Worm (Caenorhabditis elegans) whole organism, L4/young adult: ENCODE results near the gene adr-2.
A peak's percentile ranks its signal among the peaks of the same experiment; 100 is the strongest.

Source experiments
- W03F9.2 ChIP-seq: fragments of 150-350 bp; optimal IDR thresholded peaks from 2 replicates; lab custom pipeline; 2014; ENCODE audit warnings: missing biosample characterization, missing genetic modification characterization
- dao-5 ChIP-seq: sonication (generic microtip); optimal IDR thresholded peaks from 2 replicates; lab custom pipeline; 2016; ENCODE audit warnings: missing genotype, missing genetic modification characterization, moderate library complexity, missing compliant biosample characterization
- him-1 ChIP-seq: sonication (generic microtip); optimal IDR thresholded peaks from 2 replicates; lab custom pipeline; 2016; ENCODE audit warnings: missing genotype, missing genetic modification reagents, missing genetic modification characterization, missing compliant biosample characterization

Gene adr-2

DNA sequence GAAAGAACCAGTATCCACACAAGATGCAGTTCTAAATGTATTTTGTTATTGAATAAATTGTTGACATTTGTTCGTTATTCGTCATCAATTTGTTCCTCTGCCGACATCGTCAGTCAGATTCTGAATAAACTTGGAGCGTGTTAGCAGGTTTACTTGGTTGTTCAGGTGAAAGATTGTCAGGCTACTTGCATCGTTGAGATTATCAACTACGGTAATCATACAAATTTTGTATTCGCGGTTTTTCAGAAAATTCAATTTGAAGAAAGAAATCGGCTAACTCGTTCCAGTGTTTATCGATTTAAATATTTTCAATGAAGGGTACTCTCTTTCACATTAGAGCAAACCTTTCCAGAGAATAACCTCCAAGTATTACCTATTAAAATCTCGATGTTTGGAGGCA, 23.0 kb downstream of the adr-2 start, which contains the start of gene R151.2:
Gene R151.2, plus strand, starts transcription at position 247 of the 400 bp plus-strand sequence.
- no peak for TF ChIP-seq dao-5
- no peak for TF ChIP-seq W03F9.2 (tag; lab: Kevin White, UChicago)
- TF ChIP-seq him-1 (tag; lab: Kevin White, UChicago), result no peak

DNA sequence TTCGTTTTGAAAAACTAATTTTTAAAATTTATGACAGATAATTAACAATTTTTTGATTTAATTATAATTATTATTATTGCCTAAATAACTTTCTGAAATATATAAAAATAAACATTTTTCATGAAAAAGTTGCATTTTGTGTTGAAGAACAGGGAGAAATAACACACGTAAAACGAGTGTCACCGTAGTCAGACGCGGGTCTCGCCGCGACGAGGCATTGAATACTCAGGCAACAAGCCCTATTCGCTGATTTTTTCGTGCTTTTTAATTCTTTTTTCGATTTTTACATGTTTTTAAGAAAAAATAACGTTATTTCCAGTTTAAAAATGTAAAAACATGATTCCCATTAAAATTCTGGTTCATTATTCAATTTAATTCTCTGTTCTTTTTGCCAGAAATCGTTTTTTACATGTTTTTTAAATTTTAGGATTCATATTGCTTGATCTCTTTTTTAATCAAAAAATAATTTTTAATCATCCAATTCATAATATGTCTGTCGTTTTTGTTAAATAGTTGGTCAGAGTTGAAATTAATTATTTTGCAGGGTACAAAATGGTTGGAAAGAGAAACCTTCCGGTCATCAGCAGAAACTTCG, 24.7 kb downstream of the adr-2 start, which contains the start of gene rpl-6:
Gene rpl-6, plus strand, starts transcription at position 545 of the 595 bp plus-strand sequence.
- TF ChIP-seq W03F9.2 (tag; lab: Kevin White, UChicago) (peak; percentile 93), dao-5 (no peak), him-1 (tag; lab: Kevin White, UChicago) (no peak)

DNA sequence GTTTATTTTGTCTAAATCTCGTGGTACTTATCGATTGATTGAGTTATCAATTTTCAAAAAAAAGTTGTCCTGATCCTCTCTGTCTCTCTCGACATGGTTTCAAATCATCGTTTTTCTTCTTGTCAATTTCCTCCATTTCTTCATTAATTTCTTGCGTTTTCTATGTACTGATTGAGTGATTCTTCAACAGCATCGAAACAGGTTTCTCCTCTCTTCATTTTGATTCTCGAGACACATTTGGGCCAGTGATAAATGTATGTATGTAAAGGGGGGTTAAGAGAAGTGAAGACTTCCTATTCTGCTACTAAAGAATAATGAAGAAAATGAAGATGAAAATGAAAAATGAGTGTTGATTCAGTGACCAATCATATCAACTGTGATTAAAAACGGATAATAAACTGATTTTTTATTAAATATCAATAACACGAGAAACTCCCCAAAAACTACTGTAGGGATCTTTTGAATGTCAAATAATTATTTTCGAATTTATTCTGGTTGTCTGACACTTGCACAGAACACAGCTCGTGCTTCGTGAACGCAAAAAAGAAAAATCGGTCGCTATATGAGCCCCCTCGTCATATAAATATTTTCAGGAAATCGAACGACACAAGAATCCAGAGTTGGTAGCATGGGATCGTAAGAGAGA, 29.4 kb downstream of the adr-2 start:
- no peak for TF ChIP-seq W03F9.2 (tag; lab: Kevin White, UChicago)
- TF ChIP-seq him-1 (tag; lab: Kevin White, UChicago), result no peak
- no peak for TF ChIP-seq dao-5

DNA sequence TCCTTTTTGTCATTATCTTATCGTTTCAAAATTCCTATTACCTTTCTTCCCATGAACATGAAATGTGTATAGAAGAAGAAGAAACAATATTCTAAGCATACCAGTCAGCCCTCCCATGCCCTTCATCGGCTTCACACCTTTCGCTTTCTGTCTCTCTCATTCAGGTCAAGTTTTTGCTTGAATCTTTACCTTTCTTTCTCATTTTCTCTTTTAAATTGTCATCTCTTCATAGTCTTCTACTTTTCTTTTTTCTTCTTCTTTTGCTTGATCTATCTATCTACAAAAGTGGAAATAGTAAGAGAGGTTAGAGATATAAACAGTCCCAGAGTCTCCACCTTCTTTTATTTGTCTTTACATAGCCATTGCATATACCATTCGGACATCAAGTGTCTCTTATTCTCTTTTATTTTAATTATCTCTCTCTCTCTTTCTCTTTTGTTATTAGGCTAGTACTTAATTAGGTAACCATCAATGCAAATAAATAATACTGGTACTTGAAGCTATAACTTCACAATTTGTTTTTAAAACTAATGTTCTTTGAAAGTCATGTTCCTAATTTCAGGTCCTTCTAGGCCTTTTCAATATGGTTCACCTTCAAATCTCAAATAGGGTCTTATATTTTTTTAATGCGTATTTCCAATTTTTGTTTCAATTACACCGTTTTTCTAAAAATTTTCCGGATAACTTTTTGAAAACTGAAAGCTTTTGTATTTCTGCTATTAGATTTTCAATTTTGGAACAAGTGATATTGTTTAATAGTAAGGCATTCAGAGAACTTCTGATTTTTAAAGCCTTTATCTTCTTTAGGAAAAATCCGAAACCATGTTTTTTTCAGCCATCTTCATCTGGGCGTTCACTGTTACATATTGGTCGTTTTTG, 31.1 kb downstream of the adr-2 start, which contains the start of gene dpy-31:
Gene dpy-31, plus strand, starts transcription at position 829 of the 879 bp plus-strand sequence.
- TF ChIP-seq W03F9.2 (tag; lab: Kevin White, UChicago) (no peak), him-1 (tag; lab: Kevin White, UChicago) (no peak)

DNA sequence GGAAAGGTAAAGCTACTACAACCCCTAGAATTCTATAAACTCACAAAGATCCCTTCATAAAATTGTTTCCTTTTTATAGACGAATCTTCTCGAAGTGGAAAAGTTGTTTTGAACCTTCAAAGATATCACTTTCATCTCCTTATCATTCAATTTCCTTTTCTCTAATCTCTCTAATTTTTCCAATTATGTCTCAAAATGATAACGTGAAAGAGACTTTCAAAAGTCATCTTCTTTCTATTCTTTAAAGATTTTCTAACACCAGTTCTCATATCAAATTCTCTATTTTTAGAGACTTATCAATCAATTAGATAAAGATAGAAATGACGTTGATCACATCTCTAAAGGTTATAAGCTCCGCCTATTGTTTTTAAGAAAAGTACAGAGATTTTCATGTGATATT, 33.2 kb downstream of the adr-2 start:
- no peak for TF ChIP-seq W03F9.2 (tag; lab: Kevin White, UChicago)
- TF ChIP-seq him-1 (tag; lab: Kevin White, UChicago), result no peak
- TF ChIP-seq dao-5, result no peak

DNA sequence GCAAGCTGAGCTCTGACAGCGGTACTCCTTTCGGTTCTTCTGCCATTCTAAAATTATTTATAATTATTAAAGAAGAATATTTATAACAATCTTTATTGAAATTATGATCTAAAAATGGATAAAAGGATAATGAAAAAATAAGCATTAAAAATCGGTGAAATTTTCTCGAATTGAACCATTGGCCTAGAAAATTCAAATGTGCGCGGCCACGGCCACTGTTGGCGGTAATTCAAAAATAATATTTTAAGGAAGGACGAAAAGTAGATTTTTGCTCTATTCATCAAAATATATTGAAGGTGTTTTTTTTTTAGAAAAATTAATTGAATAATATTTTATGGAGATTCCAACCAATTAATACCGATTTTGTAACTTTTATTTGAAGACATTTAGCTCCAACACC, 33.8 kb downstream of the adr-2 start, which contains the start of gene pfd-5:
Gene pfd-5, minus strand, starts transcription at position 47 of the 400 bp plus-strand sequence.
- no peak for TF ChIP-seq dao-5
- peak; percentile 56 for TF ChIP-seq W03F9.2 (tag; lab: Kevin White, UChicago)

DNA sequence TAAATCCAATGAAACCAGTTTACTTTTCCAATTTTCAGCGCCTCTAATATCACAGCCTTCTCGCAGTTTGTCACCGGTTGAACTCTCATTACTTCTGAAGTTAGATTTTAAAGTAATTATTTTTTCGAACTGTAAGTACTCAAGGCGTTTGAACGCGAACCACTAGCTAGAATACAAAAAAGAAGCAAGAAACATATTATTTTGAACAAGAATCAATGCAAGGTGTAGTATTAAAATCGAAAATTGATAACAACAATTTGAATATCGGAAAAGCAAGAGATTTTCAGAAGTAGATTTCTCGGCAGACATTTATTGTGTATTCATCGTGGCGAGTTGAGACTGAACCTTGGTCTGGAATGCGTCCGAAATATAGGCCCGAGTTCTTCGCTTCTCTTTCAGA, 34.7 kb downstream of the adr-2 start, which contains the start of gene exos-9:
Gene exos-9, minus strand, starts transcription at position 101 of the 400 bp plus-strand sequence.
- no peak for TF ChIP-seq dao-5
- no peak for TF ChIP-seq W03F9.2 (tag; lab: Kevin White, UChicago)
- TF ChIP-seq him-1 (tag; lab: Kevin White, UChicago), result no peak

DNA sequence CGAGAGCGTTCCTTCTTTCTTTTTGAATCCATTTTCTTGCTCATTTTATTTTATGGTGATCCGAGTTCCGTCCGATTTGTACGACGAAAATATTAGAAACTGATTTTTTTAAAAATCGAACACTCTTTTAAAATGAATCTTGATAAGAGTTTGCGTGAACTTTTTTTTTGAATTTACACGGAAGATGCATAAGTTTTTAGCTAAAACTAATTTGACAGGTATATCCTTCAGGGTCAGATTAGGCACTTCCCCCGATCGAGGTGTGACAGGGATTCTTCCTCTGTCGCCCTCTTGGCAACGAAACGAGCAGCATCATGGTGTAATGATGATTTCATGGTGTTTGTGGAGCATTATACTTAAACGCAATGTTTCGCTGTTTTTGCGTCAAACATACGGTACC, 37.4 kb downstream of the adr-2 start, which contains the start of gene F37C12.18:
Gene F37C12.18, minus strand, starts transcription at position 101 of the 400 bp plus-strand sequence.
- TF ChIP-seq dao-5, result no peak
- no peak for TF ChIP-seq him-1 (tag; lab: Kevin White, UChicago)
- TF ChIP-seq W03F9.2 (tag; lab: Kevin White, UChicago), result no peak

DNA sequence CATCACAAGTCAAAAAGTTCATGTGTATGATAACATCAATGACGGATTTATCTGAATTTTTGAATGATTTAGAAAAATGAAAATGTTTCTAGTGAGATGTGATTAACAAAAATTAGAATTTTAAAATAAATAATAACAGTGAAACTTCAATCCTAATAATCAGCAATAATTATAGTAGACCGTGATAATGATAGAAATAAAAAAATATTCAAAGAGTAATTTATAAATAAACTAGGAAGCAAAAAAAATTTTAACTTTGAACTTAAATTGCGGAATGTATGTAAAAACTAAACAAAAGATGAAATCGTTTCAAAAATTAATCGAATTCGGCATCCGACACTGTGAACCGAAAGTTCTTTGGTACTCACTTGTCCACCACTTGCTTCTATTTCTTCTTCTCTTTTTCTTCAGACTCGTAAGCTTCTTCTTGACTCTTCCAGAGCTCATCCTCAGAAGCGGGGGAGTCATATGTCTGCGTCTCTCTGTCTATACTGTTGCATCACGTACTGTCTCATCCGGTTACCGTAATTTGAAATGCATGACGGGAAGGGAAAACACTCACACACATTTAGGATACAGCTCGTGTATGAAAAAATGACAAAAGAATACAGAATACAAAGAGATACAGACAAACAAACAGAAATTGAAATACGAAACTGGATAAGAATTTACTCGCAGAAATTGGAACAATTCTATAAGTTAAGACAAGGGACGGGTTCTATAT, 39.6 kb downstream of the adr-2 start, which contains the start of gene mec-14:
Gene mec-14, minus strand, starts transcription at position 51 of the 724 bp plus-strand sequence.
- TF ChIP-seq W03F9.2 (tag; lab: Kevin White, UChicago), result no peak
- TF ChIP-seq dao-5, result no peak
- TF ChIP-seq him-1 (tag; lab: Kevin White, UChicago), result no peak

DNA sequence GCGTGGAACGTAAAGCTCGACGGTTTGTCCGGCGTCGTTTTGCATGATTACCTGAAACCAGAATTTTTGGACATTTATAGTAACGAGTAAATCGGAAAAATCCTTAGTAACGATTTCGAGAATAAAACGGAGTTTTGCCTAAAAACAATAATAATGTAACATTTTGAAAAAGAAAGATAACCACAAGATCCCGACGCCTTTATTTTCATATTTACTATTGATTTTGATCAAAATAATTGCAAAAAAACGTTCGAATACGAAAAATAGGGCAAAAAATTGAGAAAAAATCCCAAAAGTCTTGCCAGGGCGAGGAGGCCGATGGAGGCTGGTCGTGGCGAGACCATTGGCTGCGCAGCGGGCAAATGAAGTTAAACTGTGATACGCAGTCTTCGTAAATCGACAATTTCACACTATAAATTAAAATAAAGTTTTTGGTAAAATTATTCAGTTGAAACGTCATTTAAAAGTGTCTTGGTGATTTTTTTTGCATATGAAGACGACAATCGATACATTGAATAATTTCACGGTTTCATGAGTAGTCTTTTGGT, 43.0 kb downstream of the adr-2 start, which contains the start of gene rps-21:
Gene rps-21, minus strand, starts transcription at position 51 of the 548 bp plus-strand sequence.
- no peak for TF ChIP-seq dao-5
- TF ChIP-seq W03F9.2 (tag; lab: Kevin White, UChicago), result peak; percentile 67

DNA sequence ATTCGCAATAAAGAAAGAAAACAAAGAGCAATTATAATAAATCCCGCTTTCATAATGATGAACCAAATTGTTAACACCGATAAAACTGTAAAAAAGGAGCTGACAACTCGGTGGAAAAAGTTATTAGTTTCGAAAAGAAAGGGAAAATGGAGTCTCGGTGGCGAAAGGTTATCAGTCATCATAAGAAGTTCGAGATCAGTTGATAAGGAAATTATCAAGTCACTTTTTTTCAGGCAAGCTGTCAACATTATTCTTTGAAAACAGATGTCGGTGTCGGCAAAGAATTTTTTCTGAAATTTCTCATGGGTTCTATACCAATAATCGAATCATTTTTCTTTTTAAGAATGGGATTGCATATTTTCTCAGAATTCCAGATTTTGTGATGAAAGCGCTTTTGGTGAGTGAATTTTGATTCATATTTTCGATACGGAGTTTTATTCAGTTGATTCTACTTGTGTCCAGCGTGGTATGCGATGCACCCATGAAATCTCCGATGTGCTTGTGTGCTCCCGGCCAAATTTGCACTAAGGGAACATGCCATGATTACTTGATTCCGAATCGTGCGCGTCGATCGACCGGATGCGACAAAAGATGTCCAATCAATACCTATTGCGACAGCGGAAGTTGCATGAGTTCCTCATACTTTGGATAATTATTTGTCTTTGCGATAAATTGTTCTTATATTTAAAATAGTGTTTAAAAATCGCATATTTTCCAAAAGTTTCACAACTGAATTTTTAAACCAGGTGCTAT, 44.2 kb downstream of the adr-2 start, which contains the start of the genes F37C12.21 and F37C12.10:
Gene F37C12.21, plus strand, starts transcription at position 58 of the 753 bp plus-strand sequence.
Gene F37C12.10, minus strand, starts transcription at position 85 of the 753 bp plus-strand sequence.
- TF ChIP-seq him-1 (tag; lab: Kevin White, UChicago), result no peak

DNA sequence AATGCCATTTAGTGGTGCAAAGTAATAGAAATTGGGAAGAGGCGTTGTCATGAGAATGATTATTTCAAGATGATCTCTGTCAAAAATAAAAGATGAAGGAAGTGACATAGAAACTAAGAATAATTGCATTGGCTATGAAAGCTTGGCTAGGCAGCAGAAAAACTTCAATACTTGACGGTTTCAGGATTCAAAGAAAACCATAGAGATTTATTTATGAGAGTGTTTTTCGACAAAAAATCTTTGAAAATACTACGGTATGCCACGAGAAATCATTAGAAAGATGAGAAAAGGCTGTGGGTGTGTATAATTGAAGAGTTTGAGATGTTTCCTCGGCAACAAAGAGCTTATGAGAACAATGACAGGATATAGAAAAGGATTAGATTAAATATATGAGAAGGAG, 47.2 kb downstream of the adr-2 start, which contains the start of gene F37C12.14:
Gene F37C12.14, minus strand, starts transcription at position 101 of the 400 bp plus-strand sequence.
- TF ChIP-seq dao-5 (no peak), him-1 (tag; lab: Kevin White, UChicago) (no peak), W03F9.2 (tag; lab: Kevin White, UChicago) (no peak)
